Worm (Caenorhabditis elegans) whole organism, L4/young adult: Measurements from ENCODE around the gene K01A11.1.

Experiments
- W03F9.2 ChIP-seq: fragments of 150-350 bp; optimal IDR thresholded peaks from 2 replicates; lab custom pipeline; 2014; ENCODE audit warnings: missing biosample characterization, missing genetic modification characterization
- him-1 ChIP-seq: sonication (generic microtip); optimal IDR thresholded peaks from 2 replicates; lab custom pipeline; 2016; ENCODE audit warnings: missing genotype, missing genetic modification reagents, missing genetic modification characterization, missing compliant biosample characterization

- TF ChIP-seq him-1 (tag; lab: Kevin White, UChicago) = no peak
- no peak for TF ChIP-seq W03F9.2
Measured at ce11 chrIII:3430667-3431066, 618 bp downstream of the K01A11.1 start.
